Worm (Caenorhabditis elegans) whole organism, L4 larva: ENCODE results near the gene B0432.9.

Experiments used
- D1046.2 ChIP-seq: fragments of 200-800 bp; sonication (Bioruptor generic); IDR thresholded peaks from 2 replicates; pipeline ENCODE4 v1.3.6; 2022; ENCODE audit warnings: missing genetic modification characterization, missing compliant biosample characterization
- F26F4.8 ChIP-seq: fragments of 200-800 bp; sonication (Bioruptor generic); conservative IDR thresholded peaks from 2 replicates; pipeline ENCODE4 v1.3.6; 2022; ENCODE audit warnings: missing genetic modification characterization, missing compliant biosample characterization
- T20F7.1 ChIP-seq: fragments of 200-800 bp; sonication (Bioruptor generic); optimal IDR thresholded peaks from 2 replicates; lab custom pipeline; 2018; ENCODE audit warnings: mild to moderate bottlenecking, missing genetic modification characterization, missing compliant biosample characterization
- Y75B8A.6 ChIP-seq: fragments of 200-800 bp; sonication (Bioruptor generic); IDR thresholded peaks from 2 replicates; pipeline ENCODE4 v1.3.6; 2022; ENCODE audit warnings: missing genetic modification reagents, missing genetic modification characterization, missing compliant biosample characterization
- ZK337.2 ChIP-seq: fragments of 200-800 bp; sonication (Bioruptor generic); IDR thresholded peaks from 2 replicates; pipeline ENCODE4 v1.3.6; 2022; ENCODE audit warnings: missing genetic modification reagents, missing genetic modification characterization, missing compliant biosample characterization
- ZK546.5 ChIP-seq, 2 experiments: sonication (generic microtip); optimal IDR thresholded peaks; 2 replicates each; lab custom pipeline; 2017; ENCODE audit warnings: missing biosample characterization in 2 of 2, missing genetic modification characterization in 2 of 2
- aha-1 ChIP-seq: fragments of 150-350 bp; peaks from one replicate; lab custom pipeline; 2014; ENCODE audit warnings: missing biosample characterization, missing genetic modification characterization
- ama-1 ChIP-seq: fragments of 150-350 bp; optimal IDR thresholded peaks from 2 replicates; lab custom pipeline; 2014; ENCODE audit warnings: inconsistent platforms, mixed read lengths
- arid-1 ChIP-seq: fragments of 200-800 bp; sonication (Bioruptor generic); conservative IDR thresholded peaks from 2 replicates; pipeline ENCODE4 v1.3.6; 2022; ENCODE audit warnings: missing genetic modification reagents, missing genetic modification characterization, missing compliant biosample characterization
- ceh-20 ChIP-seq: fragments of 200-800 bp; sonication (Bioruptor generic); IDR thresholded peaks from 2 replicates; pipeline ENCODE4 v1.3.6; 2022; ENCODE audit warnings: missing genetic modification reagents, missing genetic modification characterization, missing compliant biosample characterization
- ceh-32 ChIP-seq: sonication (generic microtip); optimal IDR thresholded peaks from 2 replicates; lab custom pipeline; 2016; ENCODE audit warnings: mild to moderate bottlenecking, missing genetic modification characterization, missing compliant biosample characterization; ENCODE audit not compliant: poor library complexity
- ces-1 ChIP-seq: fragments of 150-350 bp; sonication (generic microtip); optimal IDR thresholded peaks from 4 replicates; lab custom pipeline; 2014; ENCODE audit warnings: missing biosample characterization, missing genetic modification reagents, missing genetic modification characterization
- ctbp-1 ChIP-seq: fragments of 200-800 bp; sonication (Bioruptor generic); IDR thresholded peaks from 2 replicates; pipeline ENCODE4 v1.3.6; 2022; ENCODE audit warnings: missing genetic modification reagents, missing genetic modification characterization, missing compliant biosample characterization
- daf-19 ChIP-seq: fragments of 200-800 bp; sonication (Bioruptor generic); conservative IDR thresholded peaks from 2 replicates; pipeline ENCODE4 v1.3.6; 2022; ENCODE audit warnings: missing genetic modification characterization, missing compliant biosample characterization
- dmd-6 ChIP-seq: fragments of 200-800 bp; sonication (Bioruptor generic); IDR thresholded peaks from 2 replicates; pipeline ENCODE4 v1.3.6; 2022; ENCODE audit warnings: missing genetic modification reagents, missing genetic modification characterization, missing compliant biosample characterization
- dpl-1 ChIP-seq: fragments of 150-350 bp; optimal IDR thresholded peaks from 2 replicates; lab custom pipeline; 2014; ENCODE audit warnings: missing biosample characterization, missing genetic modification reagents, missing genetic modification characterization
- dve-1 ChIP-seq: sonication (generic microtip); optimal IDR thresholded peaks from 2 replicates; lab custom pipeline; 2017; ENCODE audit warnings: antibody characterized with exemption, mild to moderate bottlenecking, missing genetic modification characterization, missing compliant biosample characterization; ENCODE audit not compliant: insufficient read depth
- gei-8 ChIP-seq: fragments of 200-800 bp; sonication (Bioruptor generic); optimal IDR thresholded peaks from 2 replicates; lab custom pipeline; 2018; ENCODE audit warnings: mild to moderate bottlenecking, missing genetic modification characterization, missing compliant biosample characterization
- hlh-30 ChIP-seq: sonication (generic microtip); optimal IDR thresholded peaks from 2 replicates; lab custom pipeline; 2017; ENCODE audit warnings: antibody characterized with exemption, mild to moderate bottlenecking, missing genetic modification characterization, missing compliant biosample characterization; ENCODE audit not compliant: insufficient read depth
- jun-1 ChIP-seq: fragments of 150-350 bp; optimal IDR thresholded peaks from 2 replicates; lab custom pipeline; 2014; ENCODE audit warnings: missing biosample characterization, missing genetic modification reagents, missing genetic modification characterization
- lin-15B ChIP-seq: fragments of 150-350 bp; sonication (generic microtip); optimal IDR thresholded peaks from 3 replicates; lab custom pipeline; 2014; ENCODE audit warnings: missing biosample characterization, missing genetic modification characterization
- mes-2 ChIP-seq: sonication (generic microtip); optimal IDR thresholded peaks from 2 replicates; lab custom pipeline; 2016; ENCODE audit warnings: missing genotype, mild to moderate bottlenecking, missing genetic modification characterization, missing compliant biosample characterization; ENCODE audit not compliant: poor library complexity, severe bottlenecking
- mxl-3 ChIP-seq: fragments of 200-800 bp; sonication (Bioruptor generic); optimal IDR thresholded peaks from 2 replicates; lab custom pipeline; 2018; ENCODE audit warnings: mild to moderate bottlenecking, missing genetic modification characterization, missing compliant biosample characterization
- nhr-10 ChIP-seq: fragments of 150-350 bp; optimal IDR thresholded peaks from 2 replicates; lab custom pipeline; 2014; ENCODE audit warnings: missing biosample characterization, missing genetic modification characterization
- nhr-11 ChIP-seq: fragments of 150-350 bp; optimal IDR thresholded peaks from 2 replicates; lab custom pipeline; 2014; ENCODE audit warnings: missing biosample characterization, missing genetic modification characterization
- nhr-237 ChIP-seq: sonication (generic microtip); optimal IDR thresholded peaks from 2 replicates; lab custom pipeline; 2017; ENCODE audit warnings: missing biosample characterization, missing genetic modification characterization
- nhr-28 ChIP-seq: fragments of 150-350 bp; optimal IDR thresholded peaks from 2 replicates; lab custom pipeline; 2014; ENCODE audit warnings: missing biosample characterization, missing genetic modification characterization
- nhr-42 ChIP-seq: fragments of 200-800 bp; sonication (Bioruptor generic); IDR thresholded peaks from 2 replicates; pipeline ENCODE4 v1.3.6; 2022; ENCODE audit warnings: missing genetic modification characterization, missing compliant biosample characterization
- nhr-6 ChIP-seq: fragments of 150-350 bp; optimal IDR thresholded peaks from 2 replicates; lab custom pipeline; 2014; ENCODE audit warnings: missing biosample characterization, missing genetic modification characterization
- rbr-2 ChIP-seq: sonication (generic microtip); optimal IDR thresholded peaks from 2 replicates; lab custom pipeline; 2016; ENCODE audit warnings: missing genotype, missing genetic modification characterization, missing compliant biosample characterization
- set-16 ChIP-seq: fragments of 200-800 bp; sonication (Bioruptor generic); IDR thresholded peaks from 2 replicates; pipeline ENCODE4 v1.3.6; 2022; ENCODE audit warnings: missing genetic modification reagents, missing genetic modification characterization, missing compliant biosample characterization
- skn-1 ChIP-seq: fragments of 150-350 bp; optimal IDR thresholded peaks from 2 replicates; lab custom pipeline; 2014; ENCODE audit warnings: missing biosample characterization, missing genetic modification characterization
- snpc-4 ChIP-seq: fragments of 150-350 bp; optimal IDR thresholded peaks from 2 replicates; lab custom pipeline; 2014; ENCODE audit warnings: missing biosample characterization, missing genetic modification characterization
- spr-3 ChIP-seq: fragments of 200-800 bp; sonication (Bioruptor generic); optimal IDR thresholded peaks from 2 replicates; lab custom pipeline; 2018; ENCODE audit warnings: mild to moderate bottlenecking, missing genetic modification characterization, missing compliant biosample characterization
- tra-1 ChIP-seq: fragments of 200-800 bp; sonication (Bioruptor generic); IDR thresholded peaks from 2 replicates; pipeline ENCODE4 v1.3.6; 2022; ENCODE audit warnings: missing genetic modification reagents, missing genetic modification characterization, missing compliant biosample characterization
- unc-62 ChIP-seq, 3 experiments: fragments of 150-350 bp in 1 of 3; sonication (generic microtip); optimal IDR thresholded peaks in 2 of 3; peaks in 1 of 3; 1 replicate in 1 of 3; 2 replicates in 2 of 3; lab custom pipeline; 2014 to 2017; ENCODE audit warnings: missing biosample characterization in 3 of 3, missing genetic modification characterization in 3 of 3, missing genetic modification reagents in 3 of 3, missing genotype in 1 of 3
- zfp-2 ChIP-seq: sonication (generic microtip); optimal IDR thresholded peaks from 2 replicates; lab custom pipeline; 2016; ENCODE audit warnings: mild to moderate bottlenecking, missing genetic modification characterization, missing compliant biosample characterization
- zfp-3 ChIP-seq: fragments of 200-800 bp; sonication (Bioruptor generic); conservative IDR thresholded peaks from 2 replicates; pipeline ENCODE4 v1.3.6; 2022; ENCODE audit warnings: missing genetic modification reagents, missing genetic modification characterization, missing compliant biosample characterization
- ztf-11 ChIP-seq: fragments of 150-350 bp; optimal IDR thresholded peaks from 2 replicates; lab custom pipeline; 2014; ENCODE audit warnings: missing biosample characterization, missing genetic modification characterization

B0432.9 gene

ce11 chrII:323048-323776 is 39.7 kb upstream of the B0432.9 start, which contains the start of gene K01A2.10 (continued):
- TF ChIP-seq ZK546.5 (tag; optimal IDR thresholded peaks at IDR 0.05; lab: Kevin White, UChicago) (no peak), ctbp-1 (GFP tag; lab: Robert Waterston, UW) (no peak), set-16 (GFP tag; lab: Robert Waterston, UW) (no peak), ceh-20 (GFP tag; lab: Robert Waterston, UW) (no peak), zfp-2 (no peak), skn-1 (tag; lab: Kevin White, UChicago) (no peak), dmd-6 (GFP tag; lab: Robert Waterston, UW) (no peak), dve-1 (tag; lab: Kevin White, UChicago) (no peak), nhr-237 (tag; lab: Kevin White, UChicago) (no peak), ceh-32 (tag; lab: Kevin White, UChicago) (no peak), snpc-4 (tag; lab: Kevin White, UChicago) (no peak), lin-15B (no peak), D1046.2 (GFP tag; lab: Robert Waterston, UW) (peak; percentile 48; the same call in 1 of the 2 replicates), tra-1 (no peak), unc-62 (GFP tag; optimal IDR thresholded peaks at IDR 0.05 in 1 of 2; lab: Kevin White, UChicago) (peak in 1 of 2 experiments; percentile 55), unc-62 (tag; optimal IDR thresholded peaks at IDR 0.05; lab: Kevin White, UChicago) (no peak), nhr-42 (GFP tag; lab: Robert Waterston, UW) (no peak), nhr-6 (no peak), ZK337.2 (GFP tag; lab: Robert Waterston, UW) (no peak), Y75B8A.6 (GFP tag; lab: Robert Waterston, UW) (no peak), gei-8 (GFP tag; lab: Kevin White, UChicago) (no peak), jun-1 (tag; lab: Kevin White, UChicago) (no peak), spr-3 (no peak), nhr-11 (peak; percentile 42), nhr-28 (peak; percentile 55), nhr-10 (tag; lab: Kevin White, UChicago) (no peak), mes-2 (no peak), daf-19 (GFP tag; lab: Robert Waterston, UW) (no peak), ces-1 (GFP tag; lab: Kevin White, UChicago) (no peak), mxl-3 (GFP tag; lab: Kevin White, UChicago) (no peak), arid-1 (GFP tag; lab: Robert Waterston, UW) (no peak), aha-1 (tag; lab: Kevin White, UChicago) (peak; percentile 94), hlh-30 (tag; lab: Kevin White, UChicago) (peak; percentile 92), F26F4.8 (GFP tag; lab: Robert Waterston, UW) (no peak), ama-1 (no peak), dpl-1 (GFP tag; lab: Kevin White, UChicago) (peak; percentile 10), zfp-3 (GFP tag; lab: Robert Waterston, UW) (no peak), T20F7.1 (no peak)

ce11 chrII:321183-321582 is 37.7 kb upstream of the B0432.9 start:
- TF ChIP-seq rbr-2, result no peak
- TF ChIP-seq ztf-11, result no peak
- peak in 1 of 2 experiments; percentile 74 for TF ChIP-seq unc-62 (GFP tag; optimal IDR thresholded peaks at IDR 0.05 in 1 of 2; lab: Kevin White, UChicago)
- TF ChIP-seq unc-62 (tag; optimal IDR thresholded peaks at IDR 0.05; lab: Kevin White, UChicago), result no peak
- TF ChIP-seq aha-1 (tag; lab: Kevin White, UChicago), result no peak
